Fruit fly (Drosophila melanogaster): Measurements from ENCODE around the gene Gr22e.

DNA sequence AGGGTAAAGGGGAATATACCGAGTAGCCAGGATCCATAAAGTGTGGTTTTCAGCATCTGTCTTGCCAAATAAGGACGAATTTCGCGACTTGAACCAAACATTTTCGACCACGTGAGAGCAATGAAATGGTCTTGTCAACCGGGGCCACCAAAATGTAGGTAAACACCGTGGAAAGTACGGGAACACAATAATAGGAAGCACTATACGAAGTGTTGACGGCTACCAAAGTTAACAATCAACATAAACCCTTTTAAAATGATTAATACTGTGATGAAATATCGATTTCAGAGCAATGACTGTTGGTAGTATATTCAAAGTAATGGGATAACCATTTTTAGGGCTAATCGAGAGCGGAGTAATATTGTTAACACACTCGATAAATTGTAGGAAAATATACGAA is 9.3 kb downstream of the Gr22e start, which contains the start of gene Gr22b:
- no peak for TF ChIP-seq CG8478 (optimal IDR thresholded peaks at IDR 0.05)
- TF ChIP-seq usp (GFP tag; optimal IDR thresholded peaks at IDR 0.05): no peak
- no peak for TF ChIP-seq EcR (GFP tag; optimal IDR thresholded peaks at IDR 0.05)

All from whole organism.